Fruit fly (Drosophila melanogaster): ENCODE results near the gene CG17593.
A peak's percentile ranks its signal among the peaks of the same experiment; 100 is the strongest.

DNA sequence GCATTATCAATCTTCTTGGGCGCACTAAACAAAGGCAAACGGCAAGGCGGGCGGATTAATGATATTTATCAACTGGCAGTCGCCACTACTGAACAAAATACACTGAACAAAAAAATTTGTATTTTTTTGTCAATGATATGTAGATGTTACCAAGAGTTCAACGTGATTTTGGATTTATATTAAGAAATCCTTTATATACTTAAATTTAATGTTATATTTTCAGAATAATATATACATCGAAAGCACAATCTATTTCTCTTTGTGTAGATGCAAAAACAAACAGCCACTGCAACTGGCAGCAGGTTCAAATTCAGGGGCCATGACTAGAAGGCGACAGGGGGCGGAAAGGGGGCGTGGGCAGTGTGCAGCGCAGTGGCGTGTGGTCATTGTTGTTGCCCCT is 32.0 kb upstream of the CG17593 start:
- TF ChIP-seq ovo (GFP tag; optimal IDR thresholded peaks at IDR 0.05) (no peak), cic (GFP tag; optimal IDR thresholded peaks at IDR 0.05) (no peak), CG33017 (tag; optimal IDR thresholded peaks at IDR 0.05) (no peak), CG7045 (GFP tag; optimal IDR thresholded peaks at IDR 0.05) (peak; percentile 40)

Measured in whole organism, adult.